Worm (Caenorhabditis elegans): ENCODE data around the gene Y57A10C.1.

Y57A10C.1 gene

DNA sequence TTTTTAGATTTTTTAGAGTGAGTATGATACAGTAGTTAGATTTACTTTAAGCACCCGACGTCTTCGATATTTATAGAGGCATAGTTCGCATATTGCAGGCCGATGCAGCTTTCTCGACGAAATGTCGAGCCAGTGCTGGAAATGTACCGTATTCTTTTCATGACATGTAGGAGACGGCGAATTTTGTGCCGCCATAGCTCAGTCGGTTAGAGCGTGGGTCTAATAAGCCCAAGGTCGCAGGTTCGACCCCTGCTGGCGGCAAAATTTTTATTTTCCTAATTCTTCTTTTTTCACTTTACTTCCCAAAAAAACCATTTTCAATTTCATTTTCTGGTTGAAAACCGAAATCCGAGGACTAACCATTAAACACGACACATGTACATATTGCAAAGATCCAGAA, 50.1 kb downstream of the Y57A10C.1 start (continued):
- TF ChIP-seq F23B12.7 (tag; optimal IDR thresholded peaks at IDR 0.05; ENCODE audit: insufficient read depth): peak; percentile 56
- TF ChIP-seq F33H1.4 (GFP tag; IDR thresholded peaks at IDR 0.05): 0 out of 2 replicates have a peak, but pooled peaks have one; percentile 33
